Worm (Caenorhabditis elegans) whole organism, L3 larva: ENCODE data around the gene Y82E9BR.8.

Experiments used
- egl-27 ChIP-seq: sonication (generic microtip); optimal IDR thresholded peaks from 4 replicates; lab custom pipeline; 2017; ENCODE audit warnings: missing biosample characterization, missing genetic modification reagents, missing genetic modification characterization
- nhr-25 ChIP-seq: sonication (generic microtip); optimal IDR thresholded peaks from 2 replicates; lab custom pipeline; 2017; ENCODE audit warnings: missing biosample characterization, missing genetic modification characterization
- pha-4 ChIP-seq: fragments of 150-350 bp; optimal IDR thresholded peaks from 2 replicates; lab custom pipeline; 2014; ENCODE audit warnings: missing biosample characterization, missing genetic modification reagents, missing genetic modification characterization
- sea-2 ChIP-seq: fragments of 150-350 bp; sonication (generic microtip); optimal IDR thresholded peaks from 4 replicates; lab custom pipeline; 2014; ENCODE audit warnings: missing biosample characterization, missing genetic modification reagents, missing genetic modification characterization
- tbx-2 ChIP-seq: sonication (generic microtip); optimal IDR thresholded peaks from 2 replicates; lab custom pipeline; 2016; ENCODE audit warnings: mild to moderate bottlenecking, missing genetic modification characterization, missing compliant biosample characterization

DNA sequence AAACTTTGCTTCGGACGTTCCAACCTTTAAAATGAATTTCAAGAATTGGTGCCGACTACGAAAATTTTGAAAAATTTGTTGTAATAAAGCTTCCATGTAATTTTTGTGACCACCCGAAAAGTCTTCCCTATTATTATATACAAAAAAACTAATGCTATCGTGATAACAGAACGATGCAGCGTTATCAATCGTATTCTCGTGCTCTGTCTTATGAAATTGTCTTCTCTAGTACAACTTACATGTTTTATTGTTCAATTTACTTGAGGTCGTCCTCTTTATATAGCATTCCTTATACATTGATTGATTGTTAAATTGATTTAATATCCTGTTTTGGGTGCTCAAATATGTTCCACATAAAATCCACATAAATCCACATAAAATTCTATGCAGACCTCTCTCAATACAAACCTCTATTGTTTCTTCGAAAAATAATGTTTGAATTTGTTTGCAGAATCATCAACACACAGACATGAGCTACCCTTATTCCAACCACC is 43.7 kb upstream of the Y82E9BR.8 start, which contains the start of gene pals-19:
- TF ChIP-seq egl-27 (tag; lab: Kevin White, UChicago) (no peak), sea-2 (no peak), nhr-25 (tag; lab: Kevin White, UChicago) (no peak), tbx-2 (tag; lab: Kevin White, UChicago) (no peak), pha-4 (tag; lab: Kevin White, UChicago) (peak; percentile 30)
